Worm (Caenorhabditis elegans): ENCODE measurements around the gene K03A1.4.

DNA sequence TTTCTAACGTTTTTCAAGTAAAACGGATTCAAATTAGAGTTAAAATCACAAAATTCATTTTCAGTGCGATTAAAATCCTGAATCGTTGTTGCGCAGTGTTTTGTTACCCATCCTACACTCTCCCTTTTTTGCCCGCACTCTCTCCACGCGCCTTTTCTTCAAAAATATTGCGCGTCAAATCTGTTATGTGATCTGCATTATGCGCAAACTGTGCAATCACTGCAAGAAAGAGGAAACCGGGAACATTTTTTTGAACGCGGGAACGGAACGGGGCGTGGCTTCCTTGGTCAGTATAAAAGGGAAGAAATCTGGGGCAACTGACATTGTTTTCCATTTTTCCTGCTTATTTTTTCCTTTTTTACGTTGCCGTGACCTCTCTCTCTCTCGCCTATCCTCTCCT lies 41.8 kb upstream of the K03A1.4 start:
- TF ChIP-seq elt-1 (tag; optimal IDR thresholded peaks at IDR 0.05; ENCODE audit: borderline replicate concordance, insufficient read depth) (no peak), nhr-76 (tag; optimal IDR thresholded peaks at IDR 0.05) (no peak), ztf-11 (tag; optimal IDR thresholded peaks at IDR 0.05) (no peak), unc-62 (GFP tag; optimal IDR thresholded peaks at IDR 0.05) (no peak), blmp-1 (tag; optimal IDR thresholded peaks at IDR 0.05) (no peak), unc-39 (tag; optimal IDR thresholded peaks at IDR 0.05) (no peak), nhr-12 (tag; optimal IDR thresholded peaks at IDR 0.05) (no peak), flh-1 (GFP tag; optimal IDR thresholded peaks at IDR 0.05) (no peak), nhr-237 (tag; optimal IDR thresholded peaks at IDR 0.05) (no peak), lsy-2 (tag; optimal IDR thresholded peaks at IDR 0.05) (no peak), lin-13 (tag; optimal IDR thresholded peaks at IDR 0.05) (no peak), unc-120 (tag; optimal IDR thresholded peaks at IDR 0.05; ENCODE audit: poor library complexity, severe bottlenecking) (no peak), mls-2 (tag; optimal IDR thresholded peaks at IDR 0.05) (no peak)
